Worm (Caenorhabditis elegans) whole organism, L2 larva: Measurements from ENCODE around the gene K04C2.5.

ENCODE experiments used
- C34F6.9 ChIP-seq: fragments of 150-350 bp; optimal IDR thresholded peaks from 2 replicates; lab custom pipeline; 2014; ENCODE audit warnings: missing biosample characterization, missing genetic modification characterization
- R02D3.7 ChIP-seq: fragments of 150-350 bp; optimal IDR thresholded peaks from 2 replicates; lab custom pipeline; 2014; ENCODE audit warnings: missing biosample characterization, missing genetic modification characterization
- Y55F3AM.14 ChIP-seq: fragments of 200-800 bp; sonication (Bioruptor generic); optimal IDR thresholded peaks from 2 replicates; lab custom pipeline; 2018; ENCODE audit warnings: mild to moderate bottlenecking, missing genetic modification characterization, missing compliant biosample characterization
- ZK546.5 ChIP-seq: sonication (generic microtip); optimal IDR thresholded peaks from 2 replicates; lab custom pipeline; 2017; ENCODE audit warnings: missing biosample characterization, missing genetic modification characterization
- alr-1 ChIP-seq: fragments of 150-350 bp; optimal IDR thresholded peaks from 2 replicates; lab custom pipeline; 2014; ENCODE audit warnings: missing biosample characterization, missing genetic modification characterization
- aly-2 ChIP-seq: fragments of 150-350 bp; optimal IDR thresholded peaks from 2 replicates; lab custom pipeline; 2014; ENCODE audit warnings: missing biosample characterization, missing genetic modification characterization
- blmp-1 ChIP-seq: sonication (generic microtip); optimal IDR thresholded peaks from 2 replicates; lab custom pipeline; 2017; ENCODE audit warnings: missing genetic modification characterization, mild to moderate bottlenecking, missing compliant biosample characterization, antibody characterized with exemption, moderate library complexity; ENCODE audit not compliant: insufficient read depth
- ceh-16 ChIP-seq: fragments of 150-350 bp; optimal IDR thresholded peaks from 2 replicates; lab custom pipeline; 2014; ENCODE audit warnings: missing biosample characterization, missing genetic modification characterization
- crh-2 ChIP-seq: sonication (generic microtip); optimal IDR thresholded peaks from 2 replicates; lab custom pipeline; 2017; ENCODE audit warnings: missing biosample characterization, missing genetic modification characterization
- dmd-4 ChIP-seq: sonication (generic microtip); optimal IDR thresholded peaks from 2 replicates; lab custom pipeline; 2017; ENCODE audit warnings: missing biosample characterization, missing genetic modification characterization
- elt-3 ChIP-seq: sonication (generic microtip); optimal IDR thresholded peaks from 2 replicates; lab custom pipeline; 2017; ENCODE audit warnings: missing biosample characterization, missing genetic modification characterization
- fos-1 ChIP-seq: fragments of 150-350 bp; optimal IDR thresholded peaks from 2 replicates; lab custom pipeline; 2014; ENCODE audit warnings: missing biosample characterization, missing genetic modification characterization
- gmeb-1 ChIP-seq: fragments of 150-350 bp; optimal IDR thresholded peaks from 2 replicates; lab custom pipeline; 2014; ENCODE audit warnings: missing biosample characterization, missing genetic modification characterization
- lin-13 ChIP-seq: fragments of 150-350 bp; optimal IDR thresholded peaks from 2 replicates; lab custom pipeline; 2014; ENCODE audit warnings: missing biosample characterization, missing genetic modification reagents, missing genetic modification characterization
- lin-39 ChIP-seq: fragments of 150-350 bp; optimal IDR thresholded peaks from 2 replicates; lab custom pipeline; 2014; ENCODE audit warnings: missing biosample characterization, missing genetic modification reagents, missing genetic modification characterization
- lsy-2 ChIP-seq, 2 experiments: fragments of 150-350 bp in 1 of 2; sonication (generic microtip) in 1 of 2; optimal IDR thresholded peaks; 2 replicates each; lab custom pipeline; 2014 to 2017; ENCODE audit warnings: missing biosample characterization in 2 of 2, missing genetic modification characterization in 2 of 2
- mab-5 ChIP-seq: fragments of 150-350 bp; optimal IDR thresholded peaks from 2 replicates; lab custom pipeline; 2014; ENCODE audit warnings: missing biosample characterization, missing genetic modification characterization
- nhr-11 ChIP-seq: fragments of 150-350 bp; optimal IDR thresholded peaks from 2 replicates; lab custom pipeline; 2014; ENCODE audit warnings: missing biosample characterization, missing genetic modification characterization
- nhr-129 ChIP-seq: fragments of 150-350 bp; optimal IDR thresholded peaks from 2 replicates; lab custom pipeline; 2014; ENCODE audit warnings: missing biosample characterization, missing genetic modification characterization
- nhr-21 ChIP-seq: fragments of 150-350 bp; optimal IDR thresholded peaks from 2 replicates; lab custom pipeline; 2014; ENCODE audit warnings: missing biosample characterization, missing genetic modification characterization
- nhr-237 ChIP-seq: fragments of 150-350 bp; optimal IDR thresholded peaks from 2 replicates; lab custom pipeline; 2014; ENCODE audit warnings: missing biosample characterization, missing genetic modification characterization
- nhr-6 ChIP-seq: fragments of 150-350 bp; optimal IDR thresholded peaks from 2 replicates; lab custom pipeline; 2014; ENCODE audit warnings: missing biosample characterization, missing genetic modification characterization
- nhr-77 ChIP-seq: fragments of 150-350 bp; optimal IDR thresholded peaks from 2 replicates; lab custom pipeline; 2014; ENCODE audit warnings: missing biosample characterization, missing genetic modification characterization
- peb-1 ChIP-seq: fragments of 150-350 bp; optimal IDR thresholded peaks from 2 replicates; lab custom pipeline; 2014; ENCODE audit warnings: missing biosample characterization, missing genetic modification characterization
- sem-4 ChIP-seq: fragments of 150-350 bp; optimal IDR thresholded peaks from 2 replicates; lab custom pipeline; 2014; ENCODE audit warnings: missing biosample characterization, missing genetic modification reagents, missing genetic modification characterization
- sma-3 ChIP-seq: sonication (generic microtip); optimal IDR thresholded peaks from 2 replicates; lab custom pipeline; 2016; ENCODE audit warnings: missing genetic modification reagents, missing genetic modification characterization, missing compliant biosample characterization
- sma-9 ChIP-seq, 2 experiments: fragments of 150-350 bp in 1 of 2; sonication (generic microtip) in 1 of 2; optimal IDR thresholded peaks; 2 replicates each; lab custom pipeline; 2014 to 2016; ENCODE audit warnings: missing genetic modification characterization in 2 of 2, mild to moderate bottlenecking in 1 of 2, missing biosample characterization in 1 of 2, missing compliant biosample characterization in 1 of 2, missing genetic modification reagents in 1 of 2, moderate library complexity in 1 of 2
- unc-55 ChIP-seq: fragments of 150-350 bp; sonication (generic microtip); optimal IDR thresholded peaks from 3 replicates; lab custom pipeline; 2014; ENCODE audit warnings: missing biosample characterization, missing genetic modification reagents, missing genetic modification characterization
- ztf-1 ChIP-seq: fragments of 200-800 bp; sonication (Bioruptor generic); conservative IDR thresholded peaks from 2 replicates; pipeline ENCODE4 v1.3.6; 2022; ENCODE audit warnings: missing genetic modification characterization, missing compliant biosample characterization
- ztf-11 ChIP-seq: sonication (generic microtip); optimal IDR thresholded peaks from 2 replicates; lab custom pipeline; 2017; ENCODE audit warnings: missing biosample characterization, missing genetic modification characterization

Gene K04C2.5

DNA sequence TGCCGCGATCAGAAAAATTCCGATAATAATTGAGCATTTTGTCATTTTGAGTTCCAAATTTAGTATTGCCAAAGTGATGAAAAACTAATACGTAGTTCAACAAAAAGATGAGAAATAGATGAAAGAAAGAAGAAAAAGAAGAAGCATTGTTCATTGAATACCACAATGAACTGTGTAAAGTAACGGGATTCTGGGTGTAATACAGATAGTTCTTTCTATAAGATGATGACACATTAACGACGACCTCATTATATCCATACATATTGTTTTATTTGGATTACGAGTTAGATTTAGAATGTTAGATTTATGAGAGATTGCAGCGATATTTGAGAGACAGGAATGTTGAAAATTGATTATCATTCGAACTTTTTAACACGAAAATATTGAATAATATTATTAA, at the start of gene K04C2.5:
TSS of gene K04C2.5 (minus strand) at position 101 of the 400 bp plus-strand sequence.
- no peak for TF ChIP-seq nhr-129 (tag; lab: Kevin White, UChicago)

DNA sequence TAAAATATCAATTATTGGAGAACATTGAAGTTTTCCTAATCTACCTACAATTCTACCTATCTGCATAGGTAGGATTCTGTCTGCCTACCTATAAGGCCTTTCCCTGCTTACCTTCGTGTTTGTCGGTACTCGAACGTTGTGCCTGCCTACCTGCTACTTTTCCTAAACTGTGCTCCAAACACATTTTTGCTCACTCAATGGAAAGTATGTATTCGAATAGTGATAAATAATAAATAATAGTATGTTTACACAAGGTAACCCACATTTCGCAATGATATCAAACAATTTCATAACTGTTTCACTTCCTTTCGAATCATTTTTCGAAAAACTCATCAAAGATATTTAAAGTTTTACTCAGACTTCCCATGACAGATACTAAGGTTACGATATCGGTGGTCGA, 48.1 kb upstream of the K04C2.5 start, which contains the start of gene F57B9.3:
TSS of gene F57B9.3 (plus strand) at position 301 of the 400 bp plus-strand sequence.
- no peak for TF ChIP-seq sem-4 (tag; lab: Kevin White, UChicago)
- TF ChIP-seq dmd-4 (tag; lab: Kevin White, UChicago), result no peak
- no peak for TF ChIP-seq sma-3 (GFP tag; lab: Kevin White, UChicago)
- TF ChIP-seq sma-9 (GFP tag; optimal IDR thresholded peaks at IDR 0.05; lab: Kevin White, UChicago), result no peak
- TF ChIP-seq sma-9 (tag; optimal IDR thresholded peaks at IDR 0.05; lab: Kevin White, UChicago), result no peak
- TF ChIP-seq ztf-11 (tag; lab: Kevin White, UChicago), result no peak
- no peak for TF ChIP-seq R02D3.7 (tag; lab: Kevin White, UChicago)

- TF ChIP-seq C34F6.9 (tag; lab: Kevin White, UChicago) (peak; percentile 2), nhr-6 (tag; lab: Kevin White, UChicago) (no peak), ztf-11 (tag; lab: Kevin White, UChicago) (no peak)
Observed at ce11 chrIII:6935269-6936017, 44.0 kb upstream of the K04C2.5 start, which contains the start of the genes F57B9.8 and coq-2. Gene F57B9.8 (minus strand): TSS chrIII:6935319. Gene coq-2 (plus strand): TSS chrIII:6935967.

DNA sequence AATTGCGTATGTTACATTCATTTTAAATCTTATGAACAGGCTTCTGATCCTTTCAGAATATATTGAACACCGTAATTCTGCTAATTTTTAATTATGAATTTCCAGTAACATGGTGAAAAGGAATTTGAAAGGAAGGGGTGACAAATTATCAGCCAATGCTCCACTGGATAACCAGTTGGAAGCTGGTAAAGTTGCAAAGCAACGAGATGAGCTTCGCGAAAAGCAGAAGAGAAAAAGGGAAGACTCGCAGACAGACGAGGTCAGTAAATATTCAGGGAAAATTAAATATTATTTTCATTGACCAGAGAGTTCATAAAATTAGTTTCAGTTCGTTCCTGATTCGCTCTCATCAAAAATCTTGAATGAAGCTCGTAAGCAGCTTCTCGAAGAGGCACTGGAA, 40.4 kb upstream of the K04C2.5 start, which contains the start of gene byn-1:
TSS of gene byn-1 (plus strand) at position 106 of the 400 bp plus-strand sequence.
- TF ChIP-seq alr-1 (tag; lab: Kevin White, UChicago), result no peak
- TF ChIP-seq ceh-16 (tag; lab: Kevin White, UChicago), result no peak
- TF ChIP-seq elt-3 (tag; lab: Kevin White, UChicago), result no peak
- TF ChIP-seq nhr-237 (tag; lab: Kevin White, UChicago), result no peak

DNA sequence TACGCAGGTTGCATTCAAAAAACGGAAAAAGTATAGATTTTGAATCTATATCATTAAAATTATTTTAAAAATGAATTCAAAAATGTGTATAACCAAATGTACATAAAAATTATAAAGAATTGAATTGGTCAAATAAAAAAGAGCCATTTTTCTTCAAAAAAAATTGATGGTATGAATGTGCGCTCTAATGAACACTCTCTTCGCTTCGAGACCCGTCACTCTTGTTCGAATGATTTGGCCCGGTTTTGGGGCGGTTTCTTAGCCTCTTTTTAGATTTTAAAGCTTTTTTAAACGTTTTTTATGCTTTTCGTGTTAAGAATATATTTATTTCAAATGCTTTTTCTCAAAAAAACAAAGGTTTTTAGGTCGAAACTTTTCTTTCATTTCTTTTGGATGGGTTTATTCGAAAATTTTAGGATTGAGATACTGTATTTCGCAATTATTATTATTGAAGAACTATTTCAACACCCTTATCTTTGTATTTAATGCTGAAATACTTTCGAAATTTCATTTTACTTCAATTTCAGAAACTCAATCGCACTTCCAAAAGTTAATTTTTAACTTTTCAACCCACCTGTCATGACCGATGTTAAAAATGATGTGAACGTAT, 38.2 kb upstream of the K04C2.5 start, which contains the start of gene inf-1:
TSS of gene inf-1 (plus strand) at position 577 of the 610 bp plus-strand sequence.
- TF ChIP-seq lsy-2 (tag; optimal IDR thresholded peaks at IDR 0.05; lab: Kevin White, UChicago), result peak; percentile 18 to 84
- TF ChIP-seq nhr-21 (tag; lab: Kevin White, UChicago), result peak; percentile 0
- peak; percentile 70 for TF ChIP-seq unc-55 (GFP tag; lab: Kevin White, UChicago)
- peak; percentile 72 for TF ChIP-seq C34F6.9 (tag; lab: Kevin White, UChicago)
- peak; percentile 29 for TF ChIP-seq lin-13 (GFP tag; lab: Kevin White, UChicago)
- TF ChIP-seq fos-1 (tag; lab: Kevin White, UChicago), result peak; percentile 24
- no peak for TF ChIP-seq gmeb-1 (tag; lab: Kevin White, UChicago)
- TF ChIP-seq crh-2 (tag; lab: Kevin White, UChicago), result peak; percentile 13
- no peak for TF ChIP-seq ztf-11 (tag; lab: Kevin White, UChicago)
- peak; percentile 0 for TF ChIP-seq sem-4 (tag; lab: Kevin White, UChicago)
- peak; percentile 52 for TF ChIP-seq nhr-129 (tag; lab: Kevin White, UChicago)
- TF ChIP-seq, all 48 proteins: peak for 9

DNA sequence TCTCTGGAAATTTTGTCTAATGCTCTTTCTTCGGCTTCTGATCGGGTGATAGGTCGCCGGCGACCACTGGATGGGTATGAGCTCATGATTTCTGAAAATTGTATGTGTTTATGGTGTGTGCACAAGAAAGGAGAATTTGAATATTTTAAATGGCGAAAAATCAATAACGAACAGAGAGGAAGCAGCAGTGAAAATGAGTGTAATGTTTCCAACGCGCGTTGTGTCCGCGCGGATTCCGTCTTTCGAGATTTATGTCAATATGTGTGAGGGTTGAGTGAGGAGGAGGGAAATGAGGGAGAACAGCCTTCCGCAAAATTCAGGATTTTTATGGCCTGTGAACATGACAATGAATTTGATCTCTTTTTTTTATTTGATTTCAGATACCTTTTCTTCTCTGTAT, 37.3 kb upstream of the K04C2.5 start, which contains the start of gene flap-1:
TSS of gene flap-1 (minus strand) at position 101 of the 400 bp plus-strand sequence.
- TF ChIP-seq aly-2 (tag; lab: Kevin White, UChicago), result no peak
- no peak for TF ChIP-seq crh-2 (tag; lab: Kevin White, UChicago)
- TF ChIP-seq elt-3 (tag; lab: Kevin White, UChicago), result no peak
- no peak for TF ChIP-seq mab-5 (tag; lab: Kevin White, UChicago)
- TF ChIP-seq ztf-1, result no peak
- no peak for TF ChIP-seq nhr-11 (tag; lab: Kevin White, UChicago)
- no peak for TF ChIP-seq Y55F3AM.14 (GFP tag; lab: Kevin White, UChicago)
- no peak for TF ChIP-seq blmp-1 (tag; lab: Kevin White, UChicago)
- no peak for TF ChIP-seq lin-39 (tag; lab: Kevin White, UChicago)
- TF ChIP-seq peb-1 (tag; lab: Kevin White, UChicago), result no peak
- TF ChIP-seq nhr-77 (tag; lab: Kevin White, UChicago), result no peak
- TF ChIP-seq ZK546.5 (tag; lab: Kevin White, UChicago), result no peak
